Worm (Caenorhabditis elegans) whole organism, L3 larva: ENCODE results near the gene pcp-3.

Experiments
- ceh-28 ChIP-seq: fragments of 150-350 bp; optimal IDR thresholded peaks from 2 replicates; lab custom pipeline; 2014; ENCODE audit warnings: missing biosample characterization, missing genetic modification reagents, missing genetic modification characterization
- jun-1 ChIP-seq: fragments of 150-350 bp; optimal IDR thresholded peaks from 2 replicates; lab custom pipeline; 2014; ENCODE audit warnings: missing biosample characterization, missing genetic modification reagents, missing genetic modification characterization
- lin-15B ChIP-seq: fragments of 150-350 bp; optimal IDR thresholded peaks from 2 replicates; lab custom pipeline; 2014; ENCODE audit warnings: missing biosample characterization, missing genetic modification characterization
- nhr-12 ChIP-seq: fragments of 150-350 bp; optimal IDR thresholded peaks from 2 replicates; lab custom pipeline; 2014; ENCODE audit warnings: missing biosample characterization, missing genetic modification characterization
- nhr-23 ChIP-seq: fragments of 150-350 bp; optimal IDR thresholded peaks from 2 replicates; lab custom pipeline; 2014; ENCODE audit warnings: missing biosample characterization, missing genetic modification reagents, missing genetic modification characterization
- nhr-237 ChIP-seq: fragments of 150-350 bp; optimal IDR thresholded peaks from 2 replicates; lab custom pipeline; 2014; ENCODE audit warnings: missing biosample characterization, missing genetic modification characterization
- nhr-77 ChIP-seq: fragments of 150-350 bp; optimal IDR thresholded peaks from 2 replicates; lab custom pipeline; 2014; ENCODE audit warnings: missing biosample characterization, missing genetic modification characterization
- pha-4 ChIP-seq: fragments of 150-350 bp; optimal IDR thresholded peaks from 2 replicates; lab custom pipeline; 2014; ENCODE audit warnings: missing biosample characterization, missing genetic modification reagents, missing genetic modification characterization
- pqm-1 ChIP-seq: fragments of 150-350 bp; optimal IDR thresholded peaks from 2 replicates; lab custom pipeline; 2017; ENCODE audit warnings: missing biosample characterization, missing genetic modification characterization, inconsistent platforms
- sea-2 ChIP-seq: fragments of 150-350 bp; sonication (generic microtip); optimal IDR thresholded peaks from 4 replicates; lab custom pipeline; 2014; ENCODE audit warnings: missing biosample characterization, missing genetic modification reagents, missing genetic modification characterization
- tbx-2 ChIP-seq: sonication (generic microtip); optimal IDR thresholded peaks from 2 replicates; lab custom pipeline; 2016; ENCODE audit warnings: mild to moderate bottlenecking, missing genetic modification characterization, missing compliant biosample characterization
- unc-62 ChIP-seq: fragments of 150-350 bp; sonication (generic microtip); optimal IDR thresholded peaks from 4 replicates; lab custom pipeline; 2014; ENCODE audit warnings: missing biosample characterization, missing genetic modification reagents, missing genetic modification characterization

DNA sequence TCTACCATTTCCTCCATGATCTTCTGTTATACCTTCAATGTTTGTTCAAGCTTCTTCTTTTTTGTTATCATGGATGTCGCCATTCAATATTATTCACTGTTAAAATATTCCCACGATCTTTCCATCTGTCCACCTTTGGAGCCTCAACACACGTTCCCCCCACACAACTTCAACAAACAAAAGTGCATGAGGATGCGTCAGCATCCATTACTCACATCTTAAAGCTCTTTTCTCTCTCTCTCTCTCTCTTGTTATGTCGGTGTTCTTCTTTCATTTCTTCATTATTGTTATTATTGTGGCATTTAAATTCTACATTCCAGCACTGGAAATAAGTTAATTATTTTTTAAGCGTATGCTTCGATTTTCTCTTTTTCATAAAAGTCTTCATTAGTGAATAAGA lies 44.7 kb downstream of the pcp-3 start:
- TF ChIP-seq unc-62 (GFP tag; lab: Kevin White, UChicago): no peak
- no peak for TF ChIP-seq nhr-12 (tag; lab: Kevin White, UChicago)
- TF ChIP-seq tbx-2 (tag; lab: Kevin White, UChicago): no peak
- no peak for TF ChIP-seq lin-15B
- no peak for TF ChIP-seq sea-2 (GFP tag; lab: Kevin White, UChicago)
- no peak for TF ChIP-seq nhr-237 (tag; lab: Kevin White, UChicago)
- TF ChIP-seq pha-4: peak; percentile 53
- no peak for TF ChIP-seq nhr-77 (tag; lab: Kevin White, UChicago)
- TF ChIP-seq ceh-28 (tag; lab: Kevin White, UChicago): no peak
- no peak for TF ChIP-seq nhr-23 (tag; lab: Kevin White, UChicago)
- TF ChIP-seq jun-1 (tag; lab: Kevin White, UChicago): no peak
- no peak for TF ChIP-seq pqm-1 (tag; lab: Kevin White, UChicago)
